Worm (Caenorhabditis elegans): Measurements from ENCODE around the gene hrg-3.

The hrg-3 gene

DNA sequence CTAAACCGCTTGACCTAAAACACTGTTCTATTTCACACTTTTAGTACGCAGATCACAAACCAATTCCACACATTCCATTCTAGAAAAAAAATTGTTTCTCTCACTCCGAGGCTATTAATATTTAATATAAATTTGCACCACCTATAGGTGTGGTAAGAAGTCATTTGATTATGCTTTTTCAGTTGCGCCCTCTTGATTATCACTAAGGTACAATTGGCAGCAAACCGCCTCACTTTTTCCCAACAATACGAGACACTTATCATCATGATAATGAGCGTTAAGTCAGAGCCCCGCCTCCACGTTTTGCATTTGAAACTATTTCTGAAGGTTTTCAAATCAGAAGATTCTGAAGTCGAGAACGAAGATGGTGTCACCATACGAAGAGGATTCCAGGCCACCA is 19.0 kb upstream of the hrg-3 start, which contains the start of gene aqp-4:
Gene aqp-4 (plus strand): TSS at position 270 of the 400 bp plus-strand sequence.
- TF ChIP-seq ceh-13 (GFP tag; optimal IDR thresholded peaks at IDR 0.05) (no peak), hmbx-1 (tag; optimal IDR thresholded peaks at IDR 0.05) (no peak), sea-1 (GFP tag; conservative IDR thresholded peaks at IDR 0.05) (no peak), F13C5.2 (tag; optimal IDR thresholded peaks at IDR 0.05) (no peak), B0310.2 (tag; optimal IDR thresholded peaks at IDR 0.05) (no peak)

DNA sequence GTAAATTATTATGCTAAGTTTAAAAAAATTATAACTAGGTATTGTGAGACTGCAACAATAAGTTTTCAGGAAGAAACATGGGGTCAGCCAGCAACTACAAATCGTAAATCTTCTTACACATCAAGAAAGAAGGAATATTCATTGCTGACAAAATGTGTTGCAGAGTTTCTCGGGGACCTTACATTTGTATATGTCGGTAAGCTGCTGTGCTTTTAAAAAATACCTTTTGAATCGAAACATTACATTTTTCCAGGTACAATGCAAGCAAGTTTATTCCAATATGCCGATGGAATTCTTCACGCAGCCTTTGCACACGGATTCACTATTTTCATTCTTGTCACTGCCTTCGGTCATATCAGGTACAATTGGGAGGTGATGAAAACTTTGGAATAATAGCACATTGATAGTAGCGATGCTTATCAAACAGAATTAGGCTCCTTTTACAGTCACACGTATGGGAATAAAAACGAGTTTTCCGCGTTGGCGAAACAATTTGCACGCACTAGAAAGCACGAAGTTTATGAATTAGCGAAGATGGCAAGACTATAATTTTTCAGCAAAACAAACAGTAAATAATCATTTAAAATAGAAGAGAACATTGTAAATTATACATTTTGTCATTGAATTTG is 18.1 kb upstream of the hrg-3 start:
- TF ChIP-seq ceh-13 (GFP tag; optimal IDR thresholded peaks at IDR 0.05) (no peak), hmbx-1 (tag; optimal IDR thresholded peaks at IDR 0.05) (no peak), hnd-1 (tag; optimal IDR thresholded peaks at IDR 0.05) (no peak), ceh-36 (tag; optimal IDR thresholded peaks at IDR 0.05) (no peak), scrt-1 (GFP tag; IDR thresholded peaks at IDR 0.05) (no peak), B0310.2 (tag; optimal IDR thresholded peaks at IDR 0.05) (no peak), ama-1 (optimal IDR thresholded peaks at IDR 0.05) (no peak), ets-7 (tag; optimal IDR thresholded peaks at IDR 0.05) (no peak), flt-1 (GFP tag; IDR thresholded peaks at IDR 0.05) (no peak), F13C5.2 (tag; optimal IDR thresholded peaks at IDR 0.05) (no peak), pes-1 (GFP tag; IDR thresholded peaks at IDR 0.05) (no peak), aly-1 (tag; optimal IDR thresholded peaks at IDR 0.05) (no peak), sea-1 (GFP tag; conservative IDR thresholded peaks at IDR 0.05) (no peak), tra-4 (tag; optimal IDR thresholded peaks at IDR 0.05) (no peak), tbx-37 (GFP tag; conservative IDR thresholded peaks at IDR 0.05) (no peak)

DNA sequence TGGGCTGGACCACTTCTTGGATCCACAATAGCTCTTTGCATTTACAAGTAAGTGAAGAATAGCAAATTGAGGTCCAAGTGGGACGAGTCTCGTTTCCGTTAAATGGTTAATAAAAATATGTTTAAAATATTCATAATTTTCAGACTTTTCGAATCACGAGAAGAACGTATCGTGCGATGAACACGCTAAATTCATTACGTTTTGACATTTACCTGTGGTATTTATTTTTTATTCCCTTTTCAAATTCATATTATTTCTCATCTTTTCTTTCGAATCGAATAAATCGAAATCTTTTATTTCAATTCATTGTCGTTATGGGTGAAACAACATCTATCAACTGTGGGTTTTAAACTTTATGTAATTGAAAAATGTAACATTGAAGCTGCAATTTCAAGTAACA is 16.9 kb upstream of the hrg-3 start, which contains the start of gene marc-1:
Gene marc-1 (plus strand): TSS at position 301 of the 400 bp plus-strand sequence.
- no peak for TF ChIP-seq sea-1 (GFP tag; conservative IDR thresholded peaks at IDR 0.05)
- TF ChIP-seq F13C5.2 (tag; optimal IDR thresholded peaks at IDR 0.05): no peak
- TF ChIP-seq ceh-13 (GFP tag; optimal IDR thresholded peaks at IDR 0.05): no peak
- no peak for TF ChIP-seq scrt-1 (GFP tag; IDR thresholded peaks at IDR 0.05)
- TF ChIP-seq B0310.2 (tag; optimal IDR thresholded peaks at IDR 0.05): no peak
- TF ChIP-seq flt-1 (GFP tag; IDR thresholded peaks at IDR 0.05): no peak
- no peak for TF ChIP-seq tbx-11 (GFP tag; IDR thresholded peaks at IDR 0.05)
- TF ChIP-seq ceh-36 (tag; optimal IDR thresholded peaks at IDR 0.05): no peak
- no peak for TF ChIP-seq hmg-4 (GFP tag; optimal IDR thresholded peaks at IDR 0.05)
- no peak for TF ChIP-seq tbx-37 (GFP tag; conservative IDR thresholded peaks at IDR 0.05)
- TF ChIP-seq hnd-1 (tag; optimal IDR thresholded peaks at IDR 0.05): no peak
- no peak for TF ChIP-seq tra-4 (tag; optimal IDR thresholded peaks at IDR 0.05)
- no peak for TF ChIP-seq ets-7 (tag; optimal IDR thresholded peaks at IDR 0.05)
- no peak for TF ChIP-seq ama-1 (optimal IDR thresholded peaks at IDR 0.05)

DNA sequence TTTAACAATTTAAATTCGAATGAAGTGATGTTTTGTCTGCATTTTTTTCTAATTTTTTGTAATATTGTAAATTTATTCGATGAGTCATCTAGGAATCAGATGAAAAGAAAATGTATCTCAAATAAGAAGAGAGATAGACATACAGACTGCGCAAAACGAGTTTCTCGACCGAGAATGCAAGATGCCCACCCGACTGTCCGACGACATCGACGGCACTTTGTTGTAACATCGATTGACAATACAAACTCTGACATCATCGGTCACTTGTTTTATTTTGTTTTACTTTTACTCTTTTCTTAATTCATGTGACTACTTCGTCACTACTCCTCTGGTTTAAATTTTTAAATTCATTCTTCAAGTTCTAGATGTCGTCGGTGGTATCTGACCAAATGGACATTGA is 15.4 kb upstream of the hrg-3 start, which contains the start of gene sta-2:
Gene sta-2 (plus strand): TSS at position 349 of the 400 bp plus-strand sequence.
- no peak for TF ChIP-seq ets-7 (tag; optimal IDR thresholded peaks at IDR 0.05)
- no peak for TF ChIP-seq ama-1 (optimal IDR thresholded peaks at IDR 0.05)
- TF ChIP-seq hmg-4 (GFP tag; optimal IDR thresholded peaks at IDR 0.05): no peak
- TF ChIP-seq ceh-36 (tag; optimal IDR thresholded peaks at IDR 0.05): no peak

DNA sequence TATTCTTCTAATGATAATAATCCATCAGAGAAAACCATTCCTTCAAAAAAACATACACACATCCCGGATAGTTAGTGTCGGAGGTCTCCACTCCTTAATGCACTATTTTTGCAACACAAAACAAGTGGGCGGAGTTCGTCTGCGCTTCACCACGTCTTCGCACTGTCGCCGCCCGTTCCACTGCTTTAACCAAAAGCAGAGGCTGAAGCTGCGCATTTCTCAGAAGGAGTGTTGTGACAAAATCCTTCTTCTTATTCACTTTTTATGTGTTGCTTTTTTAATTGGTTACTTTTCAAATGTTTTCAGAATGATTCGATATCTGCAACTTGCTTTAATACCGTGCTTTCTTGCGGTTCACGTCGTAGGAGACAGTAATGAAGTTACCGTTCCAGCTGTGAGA is 11.3 kb upstream of the hrg-3 start, which contains the start of gene F58E6.13:
Gene F58E6.13 (plus strand): TSS at position 301 of the 400 bp plus-strand sequence.
- TF ChIP-seq flt-1 (GFP tag; IDR thresholded peaks at IDR 0.05) (no peak), aly-1 (tag; optimal IDR thresholded peaks at IDR 0.05) (no peak), pes-1 (GFP tag; IDR thresholded peaks at IDR 0.05) (no peak), ama-1 (optimal IDR thresholded peaks at IDR 0.05) (no peak), tra-4 (tag; optimal IDR thresholded peaks at IDR 0.05) (no peak), hmbx-1 (tag; optimal IDR thresholded peaks at IDR 0.05) (no peak), tbx-37 (GFP tag; conservative IDR thresholded peaks at IDR 0.05) (no peak)

DNA sequence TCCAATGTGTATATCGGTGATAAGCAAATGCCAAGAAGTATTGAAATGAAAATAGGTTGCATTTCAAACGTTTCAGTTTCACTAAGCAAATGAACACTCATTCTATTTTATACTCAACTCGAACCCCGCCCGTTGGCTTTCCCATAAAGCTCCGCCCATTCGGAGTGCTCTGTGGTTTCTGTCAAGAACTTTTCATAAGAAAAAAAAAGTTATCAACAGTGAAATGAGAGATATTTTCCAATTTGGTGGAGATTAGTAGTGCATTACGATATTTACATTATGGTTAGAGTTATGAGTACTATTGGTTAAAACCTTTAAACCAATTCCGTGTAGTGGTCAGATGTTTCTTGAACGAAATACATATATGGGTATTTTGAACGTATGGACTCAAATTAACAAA is 6.0 kb upstream of the hrg-3 start, which contains the start of gene F58E6.4:
Gene F58E6.4 (minus strand): TSS at position 101 of the 400 bp plus-strand sequence.
- TF ChIP-seq hmg-4 (GFP tag; optimal IDR thresholded peaks at IDR 0.05): no peak
- TF ChIP-seq ama-1 (optimal IDR thresholded peaks at IDR 0.05): no peak
- no peak for TF ChIP-seq pes-1 (GFP tag; IDR thresholded peaks at IDR 0.05)
- TF ChIP-seq tra-4 (tag; optimal IDR thresholded peaks at IDR 0.05): no peak
- no peak for TF ChIP-seq scrt-1 (GFP tag; IDR thresholded peaks at IDR 0.05)
- no peak for TF ChIP-seq ceh-36 (tag; optimal IDR thresholded peaks at IDR 0.05)
- TF ChIP-seq ceh-13 (GFP tag; optimal IDR thresholded peaks at IDR 0.05): no peak
- no peak for TF ChIP-seq tbx-11 (GFP tag; IDR thresholded peaks at IDR 0.05)

DNA sequence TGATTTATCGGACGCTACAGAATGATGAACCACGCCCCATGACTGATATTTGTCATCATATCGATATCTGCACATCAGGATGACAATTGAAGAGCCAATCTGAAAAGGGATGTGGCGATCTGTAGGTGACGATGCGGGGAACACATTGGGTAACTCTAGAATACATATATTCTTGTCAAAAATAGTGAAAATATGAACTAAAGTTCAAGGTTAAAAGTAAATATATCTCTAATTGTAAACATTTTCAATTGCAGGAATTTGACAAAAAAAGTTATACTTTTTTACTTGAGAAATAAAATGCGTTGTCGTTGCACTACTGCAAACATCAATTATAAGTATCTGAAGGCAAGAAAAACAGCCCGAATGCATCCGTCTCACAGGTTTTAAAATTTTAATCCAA is 3.4 kb upstream of the hrg-3 start, which contains the start of gene F58E6.6:
Gene F58E6.6 (minus strand): TSS at position 101 of the 400 bp plus-strand sequence.
- no peak for TF ChIP-seq F13C5.2 (tag; optimal IDR thresholded peaks at IDR 0.05)
- no peak for TF ChIP-seq B0310.2 (tag; optimal IDR thresholded peaks at IDR 0.05)
- TF ChIP-seq sea-1 (GFP tag; conservative IDR thresholded peaks at IDR 0.05): no peak
- TF ChIP-seq hmg-4 (GFP tag; optimal IDR thresholded peaks at IDR 0.05): no peak
- TF ChIP-seq hmbx-1 (tag; optimal IDR thresholded peaks at IDR 0.05): no peak
- TF ChIP-seq hnd-1 (tag; optimal IDR thresholded peaks at IDR 0.05): no peak
- no peak for TF ChIP-seq pes-1 (GFP tag; IDR thresholded peaks at IDR 0.05)
- TF ChIP-seq scrt-1 (GFP tag; IDR thresholded peaks at IDR 0.05): no peak
- no peak for TF ChIP-seq ceh-13 (GFP tag; optimal IDR thresholded peaks at IDR 0.05)
- TF ChIP-seq ets-7 (tag; optimal IDR thresholded peaks at IDR 0.05): no peak
- TF ChIP-seq ama-1 (optimal IDR thresholded peaks at IDR 0.05): no peak
- TF ChIP-seq tbx-11 (GFP tag; IDR thresholded peaks at IDR 0.05): no peak
- no peak for TF ChIP-seq tra-4 (tag; optimal IDR thresholded peaks at IDR 0.05)
- no peak for TF ChIP-seq ceh-36 (tag; optimal IDR thresholded peaks at IDR 0.05)
- TF ChIP-seq tbx-37 (GFP tag; conservative IDR thresholded peaks at IDR 0.05): no peak
- no peak for TF ChIP-seq aly-1 (tag; optimal IDR thresholded peaks at IDR 0.05)
- no peak for TF ChIP-seq flt-1 (GFP tag; IDR thresholded peaks at IDR 0.05)

DNA sequence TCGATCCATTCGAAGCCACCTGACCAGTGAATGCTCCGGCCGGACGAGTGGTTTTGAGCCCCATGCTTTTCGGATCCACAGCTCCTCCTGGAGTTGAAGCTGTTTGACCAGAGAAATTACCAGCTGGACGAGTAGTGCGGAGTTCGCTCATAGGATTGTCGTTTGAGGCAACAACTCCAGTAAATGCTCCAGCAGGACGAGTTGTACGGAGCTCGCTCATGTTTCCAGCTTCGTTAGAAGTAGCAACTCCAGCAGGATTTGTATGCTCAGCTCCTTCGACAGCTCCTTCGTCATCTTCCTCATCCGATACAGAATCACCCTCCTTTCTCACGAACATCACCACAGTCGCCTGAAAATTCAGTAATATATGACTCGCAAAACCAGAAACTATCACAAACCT is 2.7 kb upstream of the hrg-3 start:
- TF ChIP-seq sea-1 (GFP tag; conservative IDR thresholded peaks at IDR 0.05) (no peak), ama-1 (optimal IDR thresholded peaks at IDR 0.05) (no peak), B0310.2 (tag; optimal IDR thresholded peaks at IDR 0.05) (no peak)

Measured in whole organism, early embryonic.